Fruit fly (Drosophila melanogaster): ENCODE measurements around the gene CG2955.

DNA sequence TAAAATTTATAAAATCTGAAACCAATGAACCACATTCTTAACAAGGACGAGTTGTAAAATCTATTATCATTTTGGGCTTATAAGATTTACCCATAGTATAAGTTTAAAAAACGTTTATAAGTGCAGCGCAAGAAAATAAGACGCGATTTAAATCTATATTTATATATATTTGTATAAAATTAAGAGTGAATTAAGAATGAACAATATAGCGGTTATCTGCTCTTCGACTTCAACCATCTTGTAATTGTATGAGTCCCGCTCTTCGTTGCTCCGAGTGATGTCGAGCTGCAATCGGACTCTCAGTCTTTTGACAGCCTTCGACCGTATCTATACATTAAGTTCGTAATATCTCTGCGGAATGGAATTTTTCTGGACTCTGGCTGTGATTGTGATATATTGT lies 27.7 kb upstream of the CG2955 start, which contains the start of gene Sr-CI:
- TF ChIP-seq h (optimal IDR thresholded peaks at IDR 0.05) (no peak), insv (optimal IDR thresholded peaks at IDR 0.05) (no peak), ttk (optimal IDR thresholded peaks at IDR 0.05) (no peak), Sin3A (optimal IDR thresholded peaks at IDR 0.05) (no peak)
